Worm (Caenorhabditis elegans): Measurements from ENCODE around the gene K01D12.20.

K01D12.20 gene

DNA sequence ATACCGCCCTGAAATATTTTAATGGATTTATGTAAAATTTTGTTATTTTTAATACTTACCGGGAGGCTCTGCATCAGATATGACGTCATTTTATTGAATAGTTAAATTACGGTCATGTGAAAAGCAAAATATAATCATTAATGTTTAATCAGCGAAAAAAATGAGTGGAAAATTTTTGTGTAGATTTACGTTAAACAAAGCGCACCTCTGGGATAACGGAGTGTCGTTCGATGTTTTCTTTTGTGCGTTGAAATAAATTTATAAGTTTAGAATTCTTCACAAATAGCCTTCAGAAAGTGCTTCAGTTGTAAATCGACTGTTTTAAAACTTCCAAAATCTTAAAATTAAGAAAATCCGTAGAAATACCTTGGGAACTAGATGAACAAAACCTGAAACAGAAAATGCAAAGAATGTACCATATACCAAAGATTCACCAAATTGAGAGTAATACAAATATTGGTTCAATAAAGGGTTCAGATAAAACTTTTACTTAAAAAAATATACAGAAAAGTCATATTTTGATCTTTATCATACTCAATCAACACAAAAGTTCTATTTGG is at the start of gene K01D12.20, which contains the start of gene miga-1:
Gene K01D12.20, minus strand, starts transcription at position 138 of the 560 bp plus-strand sequence.
Gene miga-1, minus strand, starts transcription at position 183 of the 560 bp plus-strand sequence.
- no peak for TF ChIP-seq lin-26 (GFP tag; IDR thresholded peaks at IDR 0.05)
- peak; percentile 4 for TF ChIP-seq F23B12.7 (tag; optimal IDR thresholded peaks at IDR 0.05; ENCODE audit: insufficient read depth)
- no peak for TF ChIP-seq hrde-1 (tag; optimal IDR thresholded peaks at IDR 0.05; ENCODE audit: borderline replicate concordance)
- TF ChIP-seq attf-3 (GFP tag; conservative IDR thresholded peaks at IDR 0.05): peak; percentile 96
- TF ChIP-seq attf-5 (GFP tag; optimal IDR thresholded peaks at IDR 0.05): peak; percentile 7
- peak; percentile 33 for TF ChIP-seq atf-7 (tag; optimal IDR thresholded peaks at IDR 0.05)
- peak; percentile 18 for TF ChIP-seq nhr-80 (tag; optimal IDR thresholded peaks at IDR 0.05)
- TF ChIP-seq madf-6 (GFP tag; IDR thresholded peaks at IDR 0.05): peak; percentile 29; the same call in 1 of the 2 replicates
- TF ChIP-seq F49E8.2 (tag; optimal IDR thresholded peaks at IDR 0.05; ENCODE audit: insufficient read depth): no peak

- TF ChIP-seq ZK185.1 (tag; optimal IDR thresholded peaks at IDR 0.05; ENCODE audit: poor library complexity, severe bottlenecking) (no peak), ztf-22 (GFP tag; optimal IDR thresholded peaks at IDR 0.05) (no peak), gei-17 (GFP tag; optimal IDR thresholded peaks at IDR 0.05) (no peak)
Observed at ce11 chrV:12449902-12450301, 49.3 kb upstream of the K01D12.20 start, which contains the start of gene C54D10.10. Gene C54D10.10 (minus strand): TSS chrV:12450002.

- TF ChIP-seq B0019.2 (GFP tag; conservative IDR thresholded peaks at IDR 0.05) (no peak), B0336.3 (GFP tag; IDR thresholded peaks at IDR 0.05) (no peak), repo-1 (tag; optimal IDR thresholded peaks at IDR 0.05) (no peak), him-1 (tag; optimal IDR thresholded peaks at IDR 0.05) (no peak), K11D2.4 (GFP tag; IDR thresholded peaks at IDR 0.05) (no peak)
Observed at ce11 chrV:12446895-12447294, 46.3 kb upstream of the K01D12.20 start, which contains the start of the genes pals-38 and C54D10.9. Gene pals-38 (minus strand): TSS chrV:12446995. Gene C54D10.9 (plus strand): TSS chrV:12447153.

- TF ChIP-seq ceh-58 (GFP tag; IDR thresholded peaks at IDR 0.05): no peak
- no peak for TF ChIP-seq madf-3 (GFP tag; IDR thresholded peaks at IDR 0.05)
- TF ChIP-seq xnd-1 (tag; optimal IDR thresholded peaks at IDR 0.05): no peak
- no peak for TF ChIP-seq fkh-3 (tag; optimal IDR thresholded peaks at IDR 0.05)
Observed at ce11 chrV:12443754-12444153, 43.1 kb upstream of the K01D12.20 start, which contains the start of gene pals-39. Gene pals-39 (minus strand): TSS chrV:12443854.

DNA sequence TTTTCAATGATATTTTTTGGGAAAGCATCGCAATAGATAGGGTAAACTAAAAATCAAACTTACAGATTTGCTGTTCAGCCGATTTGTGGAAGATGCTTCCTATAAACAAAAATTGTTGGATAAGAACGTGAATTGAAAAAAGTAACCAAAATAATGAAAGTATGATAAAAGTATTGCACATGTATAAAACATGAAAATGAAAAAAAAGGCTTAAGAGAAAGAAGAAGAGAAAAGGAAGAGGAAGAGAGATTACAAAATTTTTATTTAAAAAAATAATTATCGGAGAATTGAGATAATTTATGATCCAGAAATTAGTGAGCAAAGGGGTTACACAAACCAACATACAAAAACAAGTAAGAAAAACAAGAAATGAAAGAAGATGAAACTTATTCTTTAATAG is 40.8 kb upstream of the K01D12.20 start, which contains the start of gene pals-37:
Gene pals-37, minus strand, starts transcription at position 101 of the 400 bp plus-strand sequence.
- TF ChIP-seq ztf-3 (GFP tag; optimal IDR thresholded peaks at IDR 0.05) (no peak), gei-17 (GFP tag; optimal IDR thresholded peaks at IDR 0.05) (no peak), let-607 (tag; optimal IDR thresholded peaks at IDR 0.05) (no peak), repo-1 (tag; optimal IDR thresholded peaks at IDR 0.05) (no peak), lsl-1 (GFP tag; optimal IDR thresholded peaks at IDR 0.05) (no peak)

DNA sequence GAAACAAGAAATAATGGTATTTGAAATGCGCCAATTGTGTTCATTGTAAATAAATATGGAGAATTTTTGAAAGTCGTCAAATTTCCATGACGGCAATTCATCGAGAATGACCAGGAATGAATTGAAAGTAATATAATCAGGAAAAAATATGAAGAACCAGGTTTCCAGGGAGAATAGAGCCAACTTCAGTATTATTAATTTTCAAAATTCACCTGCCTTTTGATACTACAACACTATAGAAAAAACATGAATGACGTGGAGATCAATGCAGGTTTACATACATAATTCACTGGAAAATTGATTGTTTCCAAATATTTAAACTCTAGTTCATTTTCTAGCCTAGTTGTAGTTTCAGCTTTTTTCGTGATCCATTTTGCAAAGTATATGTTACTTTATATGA is 33.1 kb upstream of the K01D12.20 start, which contains the start of gene srh-25:
Gene srh-25, minus strand, starts transcription at position 101 of the 400 bp plus-strand sequence.
- TF ChIP-seq atf-7 (tag; optimal IDR thresholded peaks at IDR 0.05): no peak
- no peak for TF ChIP-seq rec-8 (tag; optimal IDR thresholded peaks at IDR 0.05)
- no peak for TF ChIP-seq ama-1 (optimal IDR thresholded peaks at IDR 0.05)
- no peak for TF ChIP-seq ama-1 (GFP tag; optimal IDR thresholded peaks at IDR 0.05)
- no peak for TF ChIP-seq attf-3 (GFP tag; conservative IDR thresholded peaks at IDR 0.05)

All from whole organism, young adult.